Worm (Caenorhabditis elegans): ENCODE results near the gene C46F11.4.

- TF ChIP-seq alr-1 (tag; optimal IDR thresholded peaks at IDR 0.05) (no peak), elt-3 (tag; optimal IDR thresholded peaks at IDR 0.05) (no peak), lin-39 (tag; optimal IDR thresholded peaks at IDR 0.05) (no peak), nhr-11 (tag; optimal IDR thresholded peaks at IDR 0.05) (no peak), ceh-16 (tag; optimal IDR thresholded peaks at IDR 0.05) (no peak), mdl-1 (tag; optimal IDR thresholded peaks at IDR 0.05) (no peak), zag-1 (tag; optimal IDR thresholded peaks at IDR 0.05) (no peak), unc-39 (tag; optimal IDR thresholded peaks at IDR 0.05) (no peak), nhr-12 (tag; optimal IDR thresholded peaks at IDR 0.05) (no peak)
These were observed 18.8 kb upstream of the C46F11.4 start for ce11 chrIII:3682869-3683403.
